Worm (Caenorhabditis elegans) whole organism, young adult: ENCODE measurements around the gene kin-36.
A peak's percentile ranks its signal among the peaks of the same experiment; 100 is the strongest.

Experiments used
- B0261.1 ChIP-seq: sonication (generic microtip); optimal IDR thresholded peaks from 2 replicates; lab custom pipeline; 2016; ENCODE audit warnings: mild to moderate bottlenecking, missing genetic modification characterization, moderate library complexity, missing compliant biosample characterization
- akir-1 ChIP-seq: fragments of 200-800 bp; sonication (Bioruptor generic); optimal IDR thresholded peaks from 2 replicates; lab custom pipeline; 2018; ENCODE audit warnings: mild to moderate bottlenecking, missing genetic modification characterization, moderate library complexity, missing compliant biosample characterization
- cebp-1 ChIP-seq, 2 experiments: fragments of 200-800 bp in 1 of 2; sonication (Bioruptor generic) in 1 of 2; sonication (generic microtip) in 1 of 2; IDR thresholded peaks in 1 of 2; optimal IDR thresholded peaks in 1 of 2; 2 replicates each; pipeline versions ENCODE4 v1.3.6 to Lab custom; 2017 to 2022; ENCODE audit warnings: missing compliant biosample characterization in 2 of 2, missing genetic modification characterization in 2 of 2, mild to moderate bottlenecking in 1 of 2, missing genetic modification reagents in 1 of 2, moderate library complexity in 1 of 2
- hrde-1 ChIP-seq: sonication (generic microtip); optimal IDR thresholded peaks from 2 replicates; lab custom pipeline; 2016; ENCODE audit warnings: missing genetic modification characterization, mild to moderate bottlenecking, missing compliant biosample characterization, moderate library complexity, missing genotype, missing genetic modification reagents, borderline replicate concordance
- lin-40 ChIP-seq: sonication (generic microtip); optimal IDR thresholded peaks from 2 replicates; lab custom pipeline; 2016; ENCODE audit warnings: missing genetic modification characterization, mild to moderate bottlenecking, missing compliant biosample characterization, missing genotype, missing genetic modification reagents
- zfh-2 ChIP-seq: fragments of 200-800 bp; sonication (Bioruptor generic); conservative IDR thresholded peaks from 2 replicates; pipeline ENCODE4 v1.3.6; 2022; ENCODE audit warnings: missing genetic modification reagents, missing genetic modification characterization, missing compliant biosample characterization

DNA sequence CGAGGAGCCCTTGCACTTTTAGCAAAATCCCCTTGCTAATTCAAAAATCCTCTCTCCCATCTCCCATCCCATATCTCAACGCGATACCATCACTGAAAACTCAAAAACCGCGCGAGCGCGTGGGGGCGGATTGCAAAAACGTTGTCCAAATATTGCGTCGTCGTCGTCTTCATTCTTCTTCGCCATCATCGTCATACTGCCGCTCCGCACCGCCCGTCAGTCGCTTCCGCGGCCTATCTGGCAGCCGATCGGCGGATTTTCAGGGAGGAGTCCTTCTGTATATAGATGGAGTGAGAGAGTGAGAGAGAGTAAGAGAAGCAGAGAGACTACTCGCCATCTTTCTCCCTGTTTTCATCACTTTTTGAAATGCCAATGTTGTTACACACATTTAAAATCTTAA, 8.1 kb downstream of the kin-36 start:
- no peak for TF ChIP-seq cebp-1 (GFP tag; IDR thresholded peaks at IDR 0.05; lab: Robert Waterston, UW)
- no peak for TF ChIP-seq cebp-1 (tag; optimal IDR thresholded peaks at IDR 0.05; lab: Kevin White, UChicago)
- no peak for TF ChIP-seq hrde-1 (tag; lab: Kevin White, UChicago)
- TF ChIP-seq B0261.1 (tag; lab: Kevin White, UChicago), result no peak
- TF ChIP-seq akir-1, result no peak
- TF ChIP-seq zfh-2 (GFP tag; lab: Robert Waterston, UW), result peak; percentile 66
- no peak for TF ChIP-seq lin-40 (tag; lab: Kevin White, UChicago)
